Fruit fly (Drosophila melanogaster) whole organism, prepupa: ENCODE data around the gene HHEX.

Experiments
- CG10631 ChIP-seq: fragments of 200-800 bp; sonication (Bioruptor generic); optimal IDR thresholded peaks from 2 replicates; lab custom pipeline; 2016; ENCODE audit warnings: missing biosample characterization, missing genetic modification characterization
- CG34406 ChIP-seq: fragments of 200-800 bp; sonication (Bioruptor generic); optimal IDR thresholded peaks from 3 replicates; lab custom pipeline; 2016; ENCODE audit warnings: missing biosample characterization, missing genetic modification characterization
- CG6276 ChIP-seq: fragments of 200-800 bp; sonication (Bioruptor generic); optimal IDR thresholded peaks from 2 replicates; lab custom pipeline; 2017; ENCODE audit warnings: missing biosample characterization, mild to moderate bottlenecking, missing genetic modification characterization
- CG9139 ChIP-seq: fragments of 200-800 bp; sonication (Bioruptor generic); optimal IDR thresholded peaks from 3 replicates; lab custom pipeline; 2017; ENCODE audit warnings: missing biosample characterization, mild to moderate bottlenecking, missing genetic modification characterization
- Lpt ChIP-seq: fragments of 200-800 bp; sonication (Bioruptor generic); optimal IDR thresholded peaks from 3 replicates; lab custom pipeline; 2016; ENCODE audit warnings: missing biosample characterization, missing genetic modification characterization
- dac ChIP-seq: fragments of 200-800 bp; sonication (Bioruptor generic); optimal IDR thresholded peaks from 2 replicates; lab custom pipeline; 2017; ENCODE audit warnings: missing biosample characterization, mild to moderate bottlenecking, missing genetic modification characterization

DNA sequence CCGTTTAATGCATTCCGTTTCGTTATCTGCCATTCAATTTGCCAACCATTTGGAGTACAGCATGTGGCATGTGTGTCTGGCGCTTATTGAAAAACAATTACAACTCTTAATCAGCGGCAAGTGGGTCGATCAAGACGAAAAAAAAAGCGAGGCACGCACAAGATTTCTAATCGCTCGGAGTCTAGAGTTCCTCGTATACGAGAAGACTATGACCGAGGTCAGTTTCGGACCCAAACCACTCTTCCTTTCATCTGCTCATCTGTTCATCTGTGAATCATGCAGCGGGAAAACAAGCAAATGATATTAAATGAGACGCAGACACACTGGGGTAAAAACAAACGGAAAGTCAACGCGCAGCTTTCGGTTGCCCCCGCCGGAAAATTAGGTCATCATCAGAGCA, 10.8 kb upstream of the HHEX start:
- TF ChIP-seq CG9139 (GFP tag; lab: Kevin White, UChicago) (no peak), dac (no peak), Lpt (no peak), CG6276 (no peak), CG10631 (GFP tag; lab: Kevin White, UChicago) (no peak), CG34406 (no peak)
